Fruit fly (Drosophila melanogaster) whole organism: ENCODE measurements around the gene CG17906.

Experiments
- CG8478 ChIP-seq: fragments of >200 bp; optimal IDR thresholded peaks from 2 replicates; lab custom pipeline; 2018; ENCODE audit warnings: inconsistent platforms
- Dll ChIP-seq: fragments of >200 bp; optimal IDR thresholded peaks from 2 replicates; lab custom pipeline; 2017
- EcR ChIP-seq, 2 experiments: fragments of >200 bp; optimal IDR thresholded peaks; 2 replicates each; lab custom pipeline; 2017; ENCODE audit warnings: missing biosample characterization in 2 of 2, missing genetic modification characterization in 2 of 2, missing genetic modification reagents in 2 of 2
- pan ChIP-seq: fragments of >200 bp; optimal IDR thresholded peaks from 2 replicates; lab custom pipeline; 2017
- psq ChIP-seq: fragments of >200 bp; optimal IDR thresholded peaks from 2 replicates; lab custom pipeline; 2017
- usp ChIP-seq: fragments of >200 bp; optimal IDR thresholded peaks from 2 replicates; lab custom pipeline; 2017; ENCODE audit warnings: missing biosample characterization, missing genetic modification characterization, mixed read lengths

Gene CG17906

dm6 chr2L:8984614-8985318 lies 9.4 kb upstream of the CG17906 start, which contains the start of gene CG13101:
Gene CG13101, minus strand, starts transcription at chr2L:8984872.
- no peak for TF ChIP-seq psq (lab: Kevin White, UChicago)
- TF ChIP-seq Dll (lab: Kevin White, UChicago) = no peak
- TF ChIP-seq CG8478 (lab: Kevin White, UChicago) = no peak
- no peak for TF ChIP-seq pan (lab: Kevin White, UChicago)
- TF ChIP-seq EcR (GFP tag; optimal IDR thresholded peaks at IDR 0.05; lab: Kevin White, UChicago) = no peak
- no peak for TF ChIP-seq usp (GFP tag; lab: Kevin White, UChicago)

- TF ChIP-seq CG8478 (lab: Kevin White, UChicago) (no peak), EcR (GFP tag; optimal IDR thresholded peaks at IDR 0.05; lab: Kevin White, UChicago) (no peak), Dll (lab: Kevin White, UChicago) (no peak), psq (lab: Kevin White, UChicago) (no peak), usp (GFP tag; lab: Kevin White, UChicago) (no peak), pan (lab: Kevin White, UChicago) (no peak)
Measured at dm6 chr2L:8987251-8987937, 6.8 kb upstream of the CG17906 start.

- TF ChIP-seq usp (GFP tag; lab: Kevin White, UChicago) (no peak), Dll (lab: Kevin White, UChicago) (no peak), EcR (GFP tag; optimal IDR thresholded peaks at IDR 0.05; lab: Kevin White, UChicago) (no peak), psq (lab: Kevin White, UChicago) (no peak), CG8478 (lab: Kevin White, UChicago) (no peak), pan (lab: Kevin White, UChicago) (no peak)
Measured at dm6 chr2L:8989037-8989591, 5.1 kb upstream of the CG17906 start, which contains the start of gene rost. Gene rost, minus strand, starts transcription at chr2L:8989539.

- TF ChIP-seq CG8478 (lab: Kevin White, UChicago) = no peak
- TF ChIP-seq psq (lab: Kevin White, UChicago) = no peak
- no peak for TF ChIP-seq usp (GFP tag; lab: Kevin White, UChicago)
- no peak for TF ChIP-seq EcR (GFP tag; optimal IDR thresholded peaks at IDR 0.05; lab: Kevin White, UChicago)
- no peak for TF ChIP-seq Dll (lab: Kevin White, UChicago)
- TF ChIP-seq pan (lab: Kevin White, UChicago) = no peak
Measured at dm6 chr2L:8991583-8991982, 2.6 kb upstream of the CG17906 start, which contains the start of gene CG9555. Gene CG9555, plus strand, starts transcription at chr2L:8991735.

- TF ChIP-seq EcR (GFP tag; optimal IDR thresholded peaks at IDR 0.05; lab: Kevin White, UChicago) = no peak
- no peak for TF ChIP-seq pan (lab: Kevin White, UChicago)
- no peak for TF ChIP-seq psq (lab: Kevin White, UChicago)
- no peak for TF ChIP-seq Dll (lab: Kevin White, UChicago)
- TF ChIP-seq usp (GFP tag; lab: Kevin White, UChicago) = no peak
Measured at dm6 chr2L:8997285-8997684, 3.1 kb downstream of the CG17906 start, which contains the start of the genes alien and CG18661. Gene alien, minus strand, starts transcription at chr2L:8997379. Gene CG18661, plus strand, starts transcription at chr2L:8997605.

dm6 chr2L:8998237-8998636 lies 4.0 kb downstream of the CG17906 start, which contains the start of gene Try29F:
Gene Try29F, plus strand, starts transcription at chr2L:8998537.
- TF ChIP-seq EcR (GFP tag; optimal IDR thresholded peaks at IDR 0.05; lab: Kevin White, UChicago) (no peak), CG8478 (lab: Kevin White, UChicago) (no peak), Dll (lab: Kevin White, UChicago) (no peak), pan (lab: Kevin White, UChicago) (no peak), usp (GFP tag; lab: Kevin White, UChicago) (no peak), psq (lab: Kevin White, UChicago) (no peak)

dm6 chr2L:9010267-9010666 lies 16.1 kb downstream of the CG17906 start, which contains the start of gene CG9568:
Gene CG9568, plus strand, starts transcription at chr2L:9010583.
- TF ChIP-seq Dll (lab: Kevin White, UChicago) (no peak), psq (lab: Kevin White, UChicago) (no peak)

- TF ChIP-seq EcR (GFP tag; optimal IDR thresholded peaks at IDR 0.05; lab: Kevin White, UChicago) = no peak
- TF ChIP-seq psq (lab: Kevin White, UChicago) = no peak
- no peak for TF ChIP-seq usp (GFP tag; lab: Kevin White, UChicago)
- no peak for TF ChIP-seq CG8478 (lab: Kevin White, UChicago)
- TF ChIP-seq Dll (lab: Kevin White, UChicago) = no peak
- TF ChIP-seq pan (lab: Kevin White, UChicago) = no peak
Measured at dm6 chr2L:9011543-9012238, 17.5 kb downstream of the CG17906 start, which contains the start of gene CG13102. Gene CG13102, plus strand, starts transcription at chr2L:9012188.

dm6 chr2L:9013968-9014367 lies 19.8 kb downstream of the CG17906 start, which contains the start of gene Rcd-1r:
Gene Rcd-1r, minus strand, starts transcription at chr2L:9014068.
- no peak for TF ChIP-seq CG8478 (lab: Kevin White, UChicago)
- no peak for TF ChIP-seq Dll (lab: Kevin White, UChicago)
- no peak for TF ChIP-seq EcR (GFP tag; optimal IDR thresholded peaks at IDR 0.05; lab: Kevin White, UChicago)
- no peak for TF ChIP-seq pan (lab: Kevin White, UChicago)
- TF ChIP-seq usp (GFP tag; lab: Kevin White, UChicago) = no peak
- TF ChIP-seq psq (lab: Kevin White, UChicago) = no peak

- no peak for TF ChIP-seq pan (lab: Kevin White, UChicago)
- TF ChIP-seq Dll (lab: Kevin White, UChicago) = no peak
- no peak for TF ChIP-seq psq (lab: Kevin White, UChicago)
- TF ChIP-seq usp (GFP tag; lab: Kevin White, UChicago) = no peak
- TF ChIP-seq CG8478 (lab: Kevin White, UChicago) = no peak
- TF ChIP-seq EcR (GFP tag; optimal IDR thresholded peaks at IDR 0.05; lab: Kevin White, UChicago) = no peak
Measured at dm6 chr2L:9019438-9019837, 25.2 kb downstream of the CG17906 start.
